Worm (Caenorhabditis elegans): Measurements from ENCODE around the gene R05A10.3.

ce11 chrIV:14123956-14124355, 52.3 kb downstream of the R05A10.3 start, which contains the start of gene nkcc-1:
- TF ChIP-seq him-1 (tag; optimal IDR thresholded peaks at IDR 0.05) = no peak
- TF ChIP-seq W03F9.2 (tag; optimal IDR thresholded peaks at IDR 0.05) = no peak
